Fruit fly (Drosophila melanogaster): Measurements from ENCODE around the gene CanB.

CanB gene

DNA sequence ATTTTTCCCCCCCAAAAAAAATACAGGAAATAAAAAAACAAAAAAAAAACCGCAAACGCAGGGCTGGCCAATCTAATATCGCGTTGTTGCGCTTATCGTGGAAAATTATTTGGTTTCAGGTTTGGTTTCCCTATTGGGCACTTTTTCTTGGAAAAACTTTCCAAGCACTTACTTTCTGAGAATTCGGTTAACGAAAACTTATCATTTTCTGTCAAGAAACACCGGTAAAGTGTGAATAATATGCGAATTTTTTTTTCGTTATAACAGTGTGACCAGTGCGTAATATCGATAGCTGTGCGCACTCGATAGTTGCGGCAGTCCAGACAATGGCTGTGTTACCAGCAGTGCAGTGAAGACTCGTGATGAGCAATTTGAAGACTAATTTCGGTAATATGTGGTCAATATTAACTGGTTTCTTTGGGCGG lies 9.8 kb upstream of the CanB start, which contains the start of gene Rnp4F (continued):
- TF ChIP-seq ss (GFP tag; optimal IDR thresholded peaks at IDR 0.05) (peak in 1 of 2 experiments; percentile 59), CG4318 (GFP tag; optimal IDR thresholded peaks at IDR 0.05) (no peak), CG10669 (GFP tag; optimal IDR thresholded peaks at IDR 0.05) (peak; percentile 52), Gug (GFP tag; IDR thresholded peaks at IDR 0.05) (peak; percentile 70), CG11294 (GFP tag; IDR thresholded peaks at IDR 0.05) (peak; percentile 31; the same call in 1 of the 2 replicates), Blimp-1 (GFP tag; optimal IDR thresholded peaks at IDR 0.05) (peak; percentile 15), CG6163 (GFP tag; IDR thresholded peaks at IDR 0.05) (no peak; the same call in 1 of the 3 replicates), pdm3 (GFP tag; optimal IDR thresholded peaks at IDR 0.05) (peak; percentile 85), CG6808 (GFP tag; optimal IDR thresholded peaks at IDR 0.05) (no peak), CG8119 (GFP tag; IDR thresholded peaks at IDR 0.05) (peak; percentile 73; the same call in 2 of the 3 replicates), Sox102F (GFP tag; optimal IDR thresholded peaks at IDR 0.05) (no peak)

dm6 chrX:5323636-5324035 lies 8.7 kb upstream of the CanB start, which contains the start of gene Mcm3:
Gene Mcm3 (plus strand): TSS chrX:5323855.
- TF ChIP-seq topi (GFP tag; optimal IDR thresholded peaks at IDR 0.05): no peak
- TF ChIP-seq net (GFP tag; optimal IDR thresholded peaks at IDR 0.05): no peak
- TF ChIP-seq Eip78C (GFP tag): no peak
- no peak for TF ChIP-seq CG6854 (GFP tag; optimal IDR thresholded peaks at IDR 0.05)
- TF ChIP-seq CG10669 (GFP tag; optimal IDR thresholded peaks at IDR 0.05): no peak
- TF ChIP-seq CG34406 (GFP tag; optimal IDR thresholded peaks at IDR 0.05): no peak
- no peak for TF ChIP-seq Gug (GFP tag; IDR thresholded peaks at IDR 0.05)
- no peak for TF ChIP-seq Eip75B (GFP tag; optimal IDR thresholded peaks at IDR 0.05)
- no peak for TF ChIP-seq CG8319 (GFP tag; optimal IDR thresholded peaks at IDR 0.05)
- TF ChIP-seq CG6276 (GFP tag; optimal IDR thresholded peaks at IDR 0.05): no peak
- TF ChIP-seq spab (GFP tag; optimal IDR thresholded peaks at IDR 0.05): no peak
- no peak for TF ChIP-seq Eip93F (GFP tag; optimal IDR thresholded peaks at IDR 0.05)
- no peak for TF ChIP-seq ss (GFP tag; optimal IDR thresholded peaks at IDR 0.05)
- no peak for TF ChIP-seq Blimp-1 (GFP tag; optimal IDR thresholded peaks at IDR 0.05)
- no peak for TF ChIP-seq Smox (GFP tag; optimal IDR thresholded peaks at IDR 0.05)

- TF ChIP-seq CG31627 (GFP tag; optimal IDR thresholded peaks at IDR 0.05) (peak; percentile 33), Gug (GFP tag; IDR thresholded peaks at IDR 0.05) (peak; percentile 21; the same call in 1 of the 2 replicates), CG4318 (GFP tag; optimal IDR thresholded peaks at IDR 0.05) (no peak), spab (GFP tag; optimal IDR thresholded peaks at IDR 0.05) (no peak), salr (GFP tag; optimal IDR thresholded peaks at IDR 0.05) (peak in 1 of 2 experiments; percentile 11), CG1621 (tag; optimal IDR thresholded peaks at IDR 0.05) (no peak), Sox102F (GFP tag; optimal IDR thresholded peaks at IDR 0.05) (peak; percentile 23), acj6 (GFP tag; optimal IDR thresholded peaks at IDR 0.05) (peak; percentile 53), Met (GFP tag; optimal IDR thresholded peaks at IDR 0.05) (peak; percentile 46), Eip75B (GFP tag; optimal IDR thresholded peaks at IDR 0.05) (peak; percentile 11), ss (GFP tag; optimal IDR thresholded peaks at IDR 0.05) (peak in 1 of 2 experiments; percentile 38), cyc (GFP tag; optimal IDR thresholded peaks at IDR 0.05) (peak; percentile 35), CG7368 (GFP tag; optimal IDR thresholded peaks at IDR 0.05) (peak; percentile 23), CG34406 (GFP tag; optimal IDR thresholded peaks at IDR 0.05) (peak; percentile 29), Eip78C (GFP tag) (peak; percentile 85), CG16779 (tag; optimal IDR thresholded peaks at IDR 0.05) (no peak), esn (GFP tag; optimal IDR thresholded peaks at IDR 0.05) (peak; percentile 61), Hr39 (GFP tag; optimal IDR thresholded peaks at IDR 0.05) (peak; percentile 43), fd85E (GFP tag; optimal IDR thresholded peaks at IDR 0.05) (no peak), CG6276 (GFP tag; optimal IDR thresholded peaks at IDR 0.05) (no peak), Smox (GFP tag; optimal IDR thresholded peaks at IDR 0.05) (peak; percentile 48), CG6163 (GFP tag; IDR thresholded peaks at IDR 0.05) (peak; percentile 60), CG10631 (GFP tag; optimal IDR thresholded peaks at IDR 0.05) (peak; percentile 49), Hr38 (GFP tag; optimal IDR thresholded peaks at IDR 0.05) (no peak), CG8319 (GFP tag; optimal IDR thresholded peaks at IDR 0.05) (no peak), CG6854 (GFP tag; optimal IDR thresholded peaks at IDR 0.05) (no peak), fkh (GFP tag; optimal IDR thresholded peaks at IDR 0.05) (peak; percentile 60), Ets21C (GFP tag; optimal IDR thresholded peaks at IDR 0.05) (peak; percentile 21), net (GFP tag; optimal IDR thresholded peaks at IDR 0.05) (peak; percentile 22), Blimp-1 (GFP tag; optimal IDR thresholded peaks at IDR 0.05) (peak; percentile 98), lz (GFP tag; optimal IDR thresholded peaks at IDR 0.05) (peak; percentile 33), CG8119 (GFP tag; IDR thresholded peaks at IDR 0.05) (0 out of 3 replicates have a peak, but pooled peaks have one; percentile 29), Sox15 (GFP tag; optimal IDR thresholded peaks at IDR 0.05) (peak; percentile 19), CG6808 (GFP tag; optimal IDR thresholded peaks at IDR 0.05) (no peak), Lpt (GFP tag; optimal IDR thresholded peaks at IDR 0.05) (peak; percentile 5), CG10669 (GFP tag; optimal IDR thresholded peaks at IDR 0.05) (peak; percentile 17), CG3919 (GFP tag; optimal IDR thresholded peaks at IDR 0.05) (peak; percentile 15), Sox14 (GFP tag; optimal IDR thresholded peaks at IDR 0.05) (peak; percentile 1), CG9139 (GFP tag; optimal IDR thresholded peaks at IDR 0.05) (no peak)
Measured at dm6 chrX:5329266-5329898, 2.9 kb upstream of the CanB start, which contains the start of the genes CG3309 and XRCC1. Gene CG3309 (minus strand): TSS chrX:5329347. Gene XRCC1 (plus strand): TSS chrX:5329876.
